Fruit fly (Drosophila melanogaster): ENCODE measurements around the gene Hsp68.

Hsp68 gene

dm6 chr3R:24047226-24047976, 9.7 kb downstream of the Hsp68 start, which contains the start of gene CG5986 (continued):
- TF ChIP-seq CG8119 (GFP tag; IDR thresholded peaks at IDR 0.05) (peak; percentile 74), lz (GFP tag; optimal IDR thresholded peaks at IDR 0.05) (no peak), CG15336 (GFP tag; IDR thresholded peaks at IDR 0.05) (peak; percentile 57), dsx (GFP tag; optimal IDR thresholded peaks at IDR 0.05; ENCODE audit: poor library complexity, severe bottlenecking) (no peak), spab (GFP tag; optimal IDR thresholded peaks at IDR 0.05) (no peak), CG6854 (GFP tag; optimal IDR thresholded peaks at IDR 0.05) (peak; percentile 2)

DNA sequence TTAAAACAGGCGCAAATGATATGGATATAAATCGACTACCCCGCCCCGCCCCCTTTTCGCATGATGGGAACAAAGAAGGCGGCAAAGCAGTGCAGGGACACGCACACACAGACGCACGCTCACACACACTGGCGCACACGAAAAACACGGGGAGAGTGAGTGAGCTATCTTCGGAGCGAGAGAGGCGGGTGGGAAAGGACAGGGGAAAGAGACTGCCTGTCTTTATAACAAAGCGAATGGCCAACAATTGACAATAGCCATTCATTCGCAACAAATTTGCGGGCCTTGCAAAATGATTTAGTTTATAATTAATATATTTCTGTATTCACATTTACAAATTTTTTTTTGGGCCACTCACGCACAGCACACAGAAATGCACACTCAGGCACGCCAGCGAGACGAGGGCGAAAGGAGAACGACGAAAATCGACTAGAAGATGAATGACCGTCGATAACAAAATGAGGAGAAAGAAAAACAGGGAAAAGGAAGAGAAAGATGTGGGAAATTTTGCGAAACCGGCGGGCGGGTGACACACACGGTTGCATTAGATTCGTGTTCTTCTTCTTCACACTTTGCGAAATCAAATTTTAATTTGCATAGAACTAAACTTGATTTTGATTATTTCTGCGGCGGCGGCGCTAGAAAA, 10.4 kb downstream of the Hsp68 start:
- TF ChIP-seq fd59A (GFP tag; optimal IDR thresholded peaks at IDR 0.05) = no peak
- no peak for TF ChIP-seq dac (GFP tag; optimal IDR thresholded peaks at IDR 0.05)
- TF ChIP-seq svp (GFP tag) = peak; percentile 86
- TF ChIP-seq topi (GFP tag; optimal IDR thresholded peaks at IDR 0.05) = peak; percentile 18
- TF ChIP-seq CG8632 (GFP tag; optimal IDR thresholded peaks at IDR 0.05) = no peak
- peak; percentile 21 for TF ChIP-seq vri (GFP tag; optimal IDR thresholded peaks at IDR 0.05)
- no peak for TF ChIP-seq CG16779 (tag; optimal IDR thresholded peaks at IDR 0.05)
- TF ChIP-seq CG1621 (tag; optimal IDR thresholded peaks at IDR 0.05) = peak; percentile 2
- no peak for TF ChIP-seq pdm3 (GFP tag; optimal IDR thresholded peaks at IDR 0.05)
- TF ChIP-seq CG6163 (GFP tag; IDR thresholded peaks at IDR 0.05) = peak; percentile 58; the same call in 2 of the 3 replicates
- TF ChIP-seq Sox14 (GFP tag; optimal IDR thresholded peaks at IDR 0.05) = peak; percentile 99
- no peak for TF ChIP-seq fd85E (GFP tag; optimal IDR thresholded peaks at IDR 0.05)
- TF ChIP-seq CG11762 (GFP tag; optimal IDR thresholded peaks at IDR 0.05; ENCODE audit: insufficient read depth) = no peak
- no peak for TF ChIP-seq achi (GFP tag; optimal IDR thresholded peaks at IDR 0.05)
- TF ChIP-seq Eip75B (GFP tag; optimal IDR thresholded peaks at IDR 0.05) = peak; percentile 5
- no peak for TF ChIP-seq CG34406 (GFP tag; optimal IDR thresholded peaks at IDR 0.05)
- peak; percentile 28 for TF ChIP-seq Met (GFP tag; optimal IDR thresholded peaks at IDR 0.05)
- TF ChIP-seq ss (GFP tag; optimal IDR thresholded peaks at IDR 0.05) = peak in 1 of 2 experiments; percentile 23
- TF ChIP-seq Hr38 (GFP tag; optimal IDR thresholded peaks at IDR 0.05) = no peak
- TF ChIP-seq Eip78C (GFP tag) = peak; percentile 83
- TF ChIP-seq salr (GFP tag; optimal IDR thresholded peaks at IDR 0.05) = no peak
- peak; percentile 47 for TF ChIP-seq Eip93F (GFP tag; optimal IDR thresholded peaks at IDR 0.05)
- no peak for TF ChIP-seq Sox102F (GFP tag; optimal IDR thresholded peaks at IDR 0.05)

dm6 chr3R:24038736-24039556, 18.2 kb downstream of the Hsp68 start, which contains the start of gene Miro:
Gene Miro, minus strand, starts transcription at chr3R:24038847.
- no peak for TF ChIP-seq dsx (GFP tag; optimal IDR thresholded peaks at IDR 0.05; ENCODE audit: poor library complexity, severe bottlenecking)
- no peak for TF ChIP-seq CG8319 (GFP tag; optimal IDR thresholded peaks at IDR 0.05)
- TF ChIP-seq ss (GFP tag; optimal IDR thresholded peaks at IDR 0.05) = peak; percentile 64 to 74
- TF ChIP-seq esn (GFP tag; optimal IDR thresholded peaks at IDR 0.05) = peak; percentile 33
- TF ChIP-seq cyc (GFP tag; optimal IDR thresholded peaks at IDR 0.05) = no peak
- TF ChIP-seq CG3919 (GFP tag; optimal IDR thresholded peaks at IDR 0.05) = peak; percentile 9
- TF ChIP-seq CG34406 (GFP tag; optimal IDR thresholded peaks at IDR 0.05) = peak; percentile 14
- TF ChIP-seq fkh (GFP tag; optimal IDR thresholded peaks at IDR 0.05) = peak; percentile 34
- TF ChIP-seq Hr4 (GFP tag; optimal IDR thresholded peaks at IDR 0.05) = no peak
- no peak for TF ChIP-seq CG6276 (GFP tag; optimal IDR thresholded peaks at IDR 0.05)
- no peak for TF ChIP-seq CG1621 (tag; optimal IDR thresholded peaks at IDR 0.05)
- TF ChIP-seq Sox14 (GFP tag; optimal IDR thresholded peaks at IDR 0.05) = peak; percentile 57
- TF ChIP-seq CG6163 (GFP tag; IDR thresholded peaks at IDR 0.05) = peak; percentile 46; the same call in 2 of the 3 replicates
- no peak for TF ChIP-seq Smox (GFP tag; optimal IDR thresholded peaks at IDR 0.05)
- no peak for TF ChIP-seq CG6854 (GFP tag; optimal IDR thresholded peaks at IDR 0.05)
- no peak for TF ChIP-seq CG31627 (GFP tag; optimal IDR thresholded peaks at IDR 0.05)
- TF ChIP-seq Eip78C (GFP tag) = peak; percentile 82
- peak; percentile 34 for TF ChIP-seq vri (GFP tag; optimal IDR thresholded peaks at IDR 0.05)
- TF ChIP-seq pdm3 (GFP tag; optimal IDR thresholded peaks at IDR 0.05) = peak; percentile 22
- 0 out of 3 replicates have a peak, but pooled peaks have one; percentile 11 for TF ChIP-seq eg (GFP tag; IDR thresholded peaks at IDR 0.05)
- peak; percentile 25 for TF ChIP-seq CG6808 (GFP tag; optimal IDR thresholded peaks at IDR 0.05)
- no peak for TF ChIP-seq Eip75B (GFP tag; optimal IDR thresholded peaks at IDR 0.05)
- TF ChIP-seq CG6792 (GFP tag; optimal IDR thresholded peaks at IDR 0.05) = peak; percentile 25
- TF ChIP-seq achi (GFP tag; optimal IDR thresholded peaks at IDR 0.05) = peak; percentile 30
- peak; percentile 13 for TF ChIP-seq CG8632 (GFP tag; optimal IDR thresholded peaks at IDR 0.05)
- TF ChIP-seq CG11762 (GFP tag; optimal IDR thresholded peaks at IDR 0.05; ENCODE audit: insufficient read depth) = no peak
- TF ChIP-seq svp (GFP tag) = peak; percentile 78
- TF ChIP-seq Sox102F (GFP tag; optimal IDR thresholded peaks at IDR 0.05) = peak; percentile 50

Measured in whole organism, prepupa.